Fruit fly (Drosophila melanogaster): ENCODE measurements around the gene CG18223.
A peak's percentile ranks its signal among the peaks of the same experiment; 100 is the strongest.

The CG18223 gene

DNA sequence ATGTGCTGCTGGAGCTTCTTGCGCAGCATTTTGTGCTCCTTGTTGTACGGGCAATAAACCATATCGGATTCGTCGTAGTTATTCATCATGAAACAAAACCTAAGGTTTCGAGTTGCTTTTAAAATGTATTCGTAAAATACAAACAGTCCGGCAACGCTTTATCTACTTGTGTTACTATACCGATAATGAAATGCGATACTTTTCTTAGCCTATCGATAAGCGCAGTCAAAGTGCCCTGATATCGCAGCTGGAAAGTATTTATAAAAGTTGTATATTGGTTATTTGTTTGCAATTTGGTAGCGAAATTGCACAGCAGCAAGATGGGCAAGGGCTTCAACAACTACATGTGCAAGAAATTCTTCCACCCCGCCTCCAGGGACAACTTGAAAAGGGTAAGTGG lies 18.7 kb downstream of the CG18223 start, which contains the start of the genes arx and CG6843 (continued):
- TF ChIP-seq Hr51 (GFP tag; optimal IDR thresholded peaks at IDR 0.05): no peak
- no peak for TF ChIP-seq chif (GFP tag; optimal IDR thresholded peaks at IDR 0.05)
- TF ChIP-seq CG12744 (GFP tag; optimal IDR thresholded peaks at IDR 0.05): no peak
- no peak for TF ChIP-seq CG5180 (GFP tag; optimal IDR thresholded peaks at IDR 0.05)
- peak; percentile 80; the same call in 1 of the 2 replicates for TF ChIP-seq CG42726 (GFP tag; IDR thresholded peaks at IDR 0.05; ENCODE audit: partially characterized antibody)
- TF ChIP-seq Oaz (GFP tag; IDR thresholded peaks at IDR 0.05): no peak
- no peak for TF ChIP-seq CkIIα-i1 (GFP tag; IDR thresholded peaks at IDR 0.05)
- TF ChIP-seq ind (GFP tag; optimal IDR thresholded peaks at IDR 0.05): no peak
- TF ChIP-seq Xrp1 (GFP tag; IDR thresholded peaks at IDR 0.05): no peak
- peak; percentile 96 for TF ChIP-seq CG13287 (GFP tag; IDR thresholded peaks at IDR 0.05; ENCODE audit: partially characterized antibody)
- peak; percentile 40 for TF ChIP-seq CG10267 (tag; optimal IDR thresholded peaks at IDR 0.05)
- no peak for TF ChIP-seq gem (tag; optimal IDR thresholded peaks at IDR 0.05)
- TF ChIP-seq HLH4C (GFP tag; IDR thresholded peaks at IDR 0.05; ENCODE audit: partially characterized antibody): peak; percentile 83
- no peak for TF ChIP-seq tx (GFP tag; optimal IDR thresholded peaks at IDR 0.05)
- TF ChIP-seq stwl (tag; optimal IDR thresholded peaks at IDR 0.05): peak; percentile 87
- no peak for TF ChIP-seq CG9437 (GFP tag; optimal IDR thresholded peaks at IDR 0.05)
- TF ChIP-seq vfl (GFP tag; optimal IDR thresholded peaks at IDR 0.05): no peak
- TF ChIP-seq B-H2 (GFP tag; optimal IDR thresholded peaks at IDR 0.05): peak; percentile 56
- no peak for TF ChIP-seq Dip3 (GFP tag; optimal IDR thresholded peaks at IDR 0.05)
- no peak for TF ChIP-seq luna (GFP tag; optimal IDR thresholded peaks at IDR 0.05)
- no peak for TF ChIP-seq CG10543 (GFP tag; optimal IDR thresholded peaks at IDR 0.05)
- no peak for TF ChIP-seq CG3065 (GFP tag; optimal IDR thresholded peaks at IDR 0.05)
- TF ChIP-seq CG17328 (GFP tag; IDR thresholded peaks at IDR 0.05): no peak
- no peak for TF ChIP-seq CG11247 (GFP tag; IDR thresholded peaks at IDR 0.05)
- no peak for TF ChIP-seq az2 (GFP tag; optimal IDR thresholded peaks at IDR 0.05)
- no peak for TF ChIP-seq CG2875 (GFP tag; optimal IDR thresholded peaks at IDR 0.05)
- no peak for TF ChIP-seq NK7.1 (GFP tag; optimal IDR thresholded peaks at IDR 0.05)
- no peak for TF ChIP-seq CG12942 (GFP tag; optimal IDR thresholded peaks at IDR 0.05)
- TF ChIP-seq Dad (GFP tag; optimal IDR thresholded peaks at IDR 0.05): no peak
- peak; percentile 88 for TF ChIP-seq tna (GFP tag; IDR thresholded peaks at IDR 0.05; ENCODE audit: partially characterized antibody)
- TF ChIP-seq CG3281 (GFP tag; optimal IDR thresholded peaks at IDR 0.05): no peak
- peak; percentile 94 for TF ChIP-seq unc-4 (GFP tag; IDR thresholded peaks at IDR 0.05; ENCODE audit: partially characterized antibody)
- no peak for TF ChIP-seq CG30403 (GFP tag; optimal IDR thresholded peaks at IDR 0.05)
- peak; percentile 88 for TF ChIP-seq vnd (GFP tag; IDR thresholded peaks at IDR 0.05; ENCODE audit: partially characterized antibody)
- TF ChIP-seq Dp (GFP tag; optimal IDR thresholded peaks at IDR 0.05): peak; percentile 66
- no peak for TF ChIP-seq CG11456 (GFP tag; IDR thresholded peaks at IDR 0.05)
- no peak for TF ChIP-seq CrebB (tag; optimal IDR thresholded peaks at IDR 0.05)
- TF ChIP-seq Dref (GFP tag; IDR thresholded peaks at IDR 0.05): peak; percentile 86
- no peak for TF ChIP-seq Sry-β (GFP tag; optimal IDR thresholded peaks at IDR 0.05)
- TF ChIP-seq pzg (GFP tag; optimal IDR thresholded peaks at IDR 0.05): peak; percentile 84
- no peak for TF ChIP-seq da (GFP tag; optimal IDR thresholded peaks at IDR 0.05)
- no peak for TF ChIP-seq org-1 (GFP tag; optimal IDR thresholded peaks at IDR 0.05)
- no peak for TF ChIP-seq CG10274 (GFP tag; optimal IDR thresholded peaks at IDR 0.05)
- peak; percentile 73 for TF ChIP-seq CG1603 (tag; optimal IDR thresholded peaks at IDR 0.05)
- TF ChIP-seq CG34422 (GFP tag; IDR thresholded peaks at IDR 0.05): peak; percentile 36; the same call in 1 of the 3 replicates
- TF ChIP-seq CG17385 (GFP tag; optimal IDR thresholded peaks at IDR 0.05): no peak
- no peak for TF ChIP-seq lov (optimal IDR thresholded peaks at IDR 0.05)
- no peak for TF ChIP-seq lov (GFP tag; IDR thresholded peaks at IDR 0.05)
- no peak for TF ChIP-seq zfh1 (GFP tag; IDR thresholded peaks at IDR 0.05)
- TF ChIP-seq Eip74EF (GFP tag; optimal IDR thresholded peaks at IDR 0.05): no peak
- TF ChIP-seq Sox100B (GFP tag; optimal IDR thresholded peaks at IDR 0.05): no peak
